Fruit fly (Drosophila melanogaster) whole organism, embryonic: ENCODE data around the gene Ac76E.

Source experiments
- Abd-B ChIP-seq: fragments of 200-800 bp; sonication (Bioruptor generic); optimal IDR thresholded peaks from 2 replicates; lab custom pipeline; 2018; ENCODE audit warnings: missing biosample characterization, mild to moderate bottlenecking, missing genetic modification characterization, moderate library complexity
- Adf1 ChIP-seq: fragments of 200-800 bp; sonication (Bioruptor generic); IDR thresholded peaks from 2 replicates; pipeline ENCODE4 v1.3.6; 2022; ENCODE audit warnings: missing biosample characterization, missing genetic modification characterization
- Atf3 ChIP-seq: fragments of 200-800 bp; sonication (Bioruptor generic); optimal IDR thresholded peaks from 3 replicates; lab custom pipeline; 2016; ENCODE audit warnings: missing biosample characterization, missing genetic modification characterization
- B-H1 ChIP-seq: fragments of 200-800 bp; sonication (Bioruptor generic); IDR thresholded peaks from 3 replicates; pipeline ENCODE4 v1.3.6; 2022; ENCODE audit warnings: missing biosample characterization, missing genetic modification characterization
- Bdp1 ChIP-seq: fragments of 200-800 bp; sonication (Bioruptor generic); optimal IDR thresholded peaks from 3 replicates; lab custom pipeline; 2016; ENCODE audit warnings: missing biosample characterization, missing genetic modification characterization
- Bgb ChIP-seq: fragments of 200-800 bp; sonication (Bioruptor generic); IDR thresholded peaks from 2 replicates; pipeline ENCODE4 v1.3.6; 2022; ENCODE audit warnings: missing biosample characterization, missing genetic modification characterization; ENCODE audit not compliant: partially characterized antibody
- CG11085 ChIP-seq: fragments of 200-800 bp; sonication (Bioruptor generic); IDR thresholded peaks from 2 replicates; pipeline ENCODE4 v1.3.6; 2022; ENCODE audit warnings: missing biosample characterization, missing genetic modification characterization
- CG12659 ChIP-seq: fragments of 200-800 bp; sonication (Bioruptor generic); optimal IDR thresholded peaks from 3 replicates; lab custom pipeline; 2017; ENCODE audit warnings: mild to moderate bottlenecking, missing biosample characterization, missing genetic modification reagents, missing genetic modification characterization
- CG14667 ChIP-seq: fragments of 200-800 bp; sonication (Bioruptor generic); IDR thresholded peaks from 2 replicates; pipeline ENCODE4 v1.3.6; 2022; ENCODE audit warnings: missing biosample characterization, missing genetic modification characterization
- CG1603 ChIP-seq: fragments of 200-800 bp; sonication (Bioruptor generic); optimal IDR thresholded peaks from 2 replicates; lab custom pipeline; 2019; ENCODE audit warnings: missing biosample characterization, mild to moderate bottlenecking, missing genetic modification characterization, moderate library complexity
- CG17328 ChIP-seq: fragments of 200-800 bp; sonication (Bioruptor generic); IDR thresholded peaks from 2 replicates; pipeline ENCODE4 v1.3.6; 2022; ENCODE audit warnings: missing biosample characterization, missing genetic modification characterization
- CG2120 ChIP-seq: fragments of 200-800 bp; sonication (Bioruptor generic); optimal IDR thresholded peaks from 3 replicates; lab custom pipeline; 2016; ENCODE audit warnings: missing biosample characterization, missing genetic modification characterization
- CG2199 ChIP-seq: fragments of 200-800 bp; sonication (Bioruptor generic); IDR thresholded peaks from 3 replicates; pipeline ENCODE4 v1.3.6; 2022; ENCODE audit warnings: missing biosample characterization, missing genetic modification characterization
- CG2202 ChIP-seq: fragments of 200-800 bp; sonication (Bioruptor generic); optimal IDR thresholded peaks from 2 replicates; lab custom pipeline; 2018; ENCODE audit warnings: missing biosample characterization, mild to moderate bottlenecking, missing genetic modification characterization
- CG2678 ChIP-seq: fragments of 200-800 bp; sonication (Bioruptor generic); optimal IDR thresholded peaks from 3 replicates; lab custom pipeline; 2019; ENCODE audit warnings: missing biosample characterization, mild to moderate bottlenecking, missing genetic modification characterization, moderate library complexity
- CG3163 ChIP-seq: fragments of 200-800 bp; sonication (Bioruptor generic); optimal IDR thresholded peaks from 3 replicates; lab custom pipeline; 2016; ENCODE audit warnings: missing biosample characterization, missing genetic modification characterization
- CG32532 ChIP-seq: fragments of 200-800 bp; sonication (Bioruptor generic); IDR thresholded peaks from 2 replicates; pipeline ENCODE4 v1.3.6; 2022; ENCODE audit warnings: missing biosample characterization, missing genetic modification characterization
- CG4282 ChIP-seq: fragments of 200-800 bp; sonication (Bioruptor generic); optimal IDR thresholded peaks from 2 replicates; lab custom pipeline; 2016; ENCODE audit warnings: missing biosample characterization, missing genetic modification characterization
- CG4360 ChIP-seq: fragments of 200-800 bp; sonication (Bioruptor generic); IDR thresholded peaks from 2 replicates; pipeline ENCODE4 v1.3.6; 2022; ENCODE audit warnings: missing biosample characterization, missing genetic modification characterization
- CG4424 ChIP-seq: fragments of 200-800 bp; sonication (Bioruptor generic); optimal IDR thresholded peaks from 3 replicates; lab custom pipeline; 2016; ENCODE audit warnings: missing biosample characterization, missing genetic modification characterization
- CG4707 ChIP-seq: fragments of 200-800 bp; sonication (Bioruptor generic); optimal IDR thresholded peaks from 2 replicates; lab custom pipeline; 2018; ENCODE audit warnings: missing biosample characterization, mild to moderate bottlenecking, missing genetic modification characterization, moderate library complexity
- CG4854 ChIP-seq: fragments of 200-800 bp; sonication (Bioruptor generic); optimal IDR thresholded peaks from 2 replicates; lab custom pipeline; 2016; ENCODE audit warnings: missing biosample characterization, missing genetic modification characterization, inconsistent platforms
- CG5180 ChIP-seq: fragments of 200-800 bp; sonication (Bioruptor generic); optimal IDR thresholded peaks from 3 replicates; lab custom pipeline; 2017; ENCODE audit warnings: missing biosample characterization, missing genetic modification characterization, mild to moderate bottlenecking, moderate library complexity, missing genetic modification reagents
- CG8924 ChIP-seq: fragments of 200-800 bp; optimal IDR thresholded peaks from 3 replicates; lab custom pipeline; 2019; ENCODE audit warnings: missing biosample characterization, mild to moderate bottlenecking, missing genetic modification characterization, moderate library complexity
- CG9727 ChIP-seq: fragments of 200-800 bp; sonication (Bioruptor generic); optimal IDR thresholded peaks from 3 replicates; lab custom pipeline; 2017; ENCODE audit warnings: missing biosample characterization, mild to moderate bottlenecking, missing genetic modification characterization
- Hr78 ChIP-seq, 2 experiments: fragments of 200-800 bp in 1 of 2; fragments of >200 bp in 1 of 2; sonication (Bioruptor generic) in 1 of 2; optimal IDR thresholded peaks; 2 replicates each; lab custom pipeline; 2017 to 2019; ENCODE audit warnings: missing biosample characterization in 2 of 2, missing genetic modification characterization in 2 of 2, mild to moderate bottlenecking in 1 of 2, moderate library complexity in 1 of 2
- Hsf ChIP-seq: fragments of 200-800 bp; sonication (Bioruptor generic); optimal IDR thresholded peaks from 3 replicates; lab custom pipeline; 2016; ENCODE audit warnings: missing biosample characterization, missing genetic modification characterization
- MTF-1 ChIP-seq: fragments of 200-800 bp; sonication (Bioruptor generic); optimal IDR thresholded peaks from 2 replicates; lab custom pipeline; 2018; ENCODE audit warnings: missing biosample characterization, mild to moderate bottlenecking, missing genetic modification characterization, borderline replicate concordance
- Mes4 ChIP-seq: fragments of 200-800 bp; sonication (Bioruptor generic); optimal IDR thresholded peaks from 2 replicates; lab custom pipeline; 2016; ENCODE audit warnings: missing biosample characterization, missing genetic modification characterization
- Nf-YC ChIP-seq: fragments of 200-800 bp; optimal IDR thresholded peaks from 3 replicates; lab custom pipeline; 2019; ENCODE audit warnings: missing biosample characterization, mild to moderate bottlenecking, missing genetic modification characterization, moderate library complexity
- Oaz ChIP-seq: fragments of 200-800 bp; sonication (Bioruptor generic); IDR thresholded peaks from 2 replicates; pipeline ENCODE4 v1.3.6; 2022; ENCODE audit warnings: missing biosample characterization, missing genetic modification characterization
- Oli ChIP-seq: fragments of 200-800 bp; sonication (Bioruptor generic); optimal IDR thresholded peaks from 2 replicates; lab custom pipeline; 2018; ENCODE audit warnings: missing biosample characterization, mild to moderate bottlenecking, missing genetic modification characterization, moderate library complexity
- Scr ChIP-seq: fragments of 200-800 bp; sonication (Bioruptor generic); IDR thresholded peaks from 2 replicates; pipeline ENCODE4 v1.3.6; 2022; ENCODE audit warnings: missing biosample characterization, missing genetic modification characterization; ENCODE audit not compliant: partially characterized antibody
- bcd ChIP-seq: fragments of 200-800 bp; sonication (Bioruptor generic); optimal IDR thresholded peaks from 2 replicates; lab custom pipeline; 2017; ENCODE audit warnings: missing biosample characterization, mild to moderate bottlenecking, missing genetic modification characterization
- cas ChIP-seq: fragments of 200-800 bp; sonication (Bioruptor generic); IDR thresholded peaks from 2 replicates; pipeline ENCODE4 v1.3.6; 2022; ENCODE audit warnings: missing biosample characterization, missing genetic modification characterization
- corto ChIP-seq: fragments of 200-800 bp; sonication (Bioruptor generic); optimal IDR thresholded peaks from 2 replicates; lab custom pipeline; 2016; ENCODE audit warnings: missing biosample characterization, mild to moderate bottlenecking, missing genetic modification characterization, moderate library complexity
- da ChIP-seq: fragments of 200-800 bp; sonication (Bioruptor generic); optimal IDR thresholded peaks from 2 replicates; lab custom pipeline; 2016; ENCODE audit warnings: missing biosample characterization, missing genetic modification characterization
- dpn ChIP-seq, 2 experiments: fragments of 200-800 bp; sonication (Bioruptor generic); optimal IDR thresholded peaks; 3 replicates each; lab custom pipeline; 2016; ENCODE audit warnings: missing biosample characterization in 2 of 2, missing genetic modification characterization in 2 of 2
- esg ChIP-seq: fragments of 200-800 bp; sonication (Bioruptor generic); conservative IDR thresholded peaks from 2 replicates; pipeline ENCODE4 v1.3.6; 2022; ENCODE audit warnings: missing biosample characterization, missing genetic modification characterization
- her ChIP-seq: fragments of 200-800 bp; sonication (Bioruptor generic); optimal IDR thresholded peaks from 2 replicates; lab custom pipeline; 2016; ENCODE audit warnings: missing biosample characterization, missing genetic modification characterization
- hth ChIP-seq: fragments of >200 bp; optimal IDR thresholded peaks from 2 replicates; lab custom pipeline; 2017; ENCODE audit warnings: inconsistent platforms
- ken ChIP-seq: fragments of 200-800 bp; sonication (Bioruptor generic); IDR thresholded peaks from 3 replicates; pipeline ENCODE4 v1.3.6; 2022; ENCODE audit warnings: missing biosample characterization, missing genetic modification characterization
- lilli ChIP-seq: fragments of 200-800 bp; sonication (Bioruptor generic); optimal IDR thresholded peaks from 3 replicates; lab custom pipeline; 2016; ENCODE audit warnings: missing biosample characterization, missing genetic modification characterization
- mld ChIP-seq: fragments of 200-800 bp; sonication (Bioruptor generic); IDR thresholded peaks from 3 replicates; pipeline ENCODE4 v1.3.6; 2022; ENCODE audit warnings: missing biosample characterization, missing genetic modification characterization; ENCODE audit not compliant: partially characterized antibody
- pb ChIP-seq: fragments of 200-800 bp; sonication (Bioruptor generic); optimal IDR thresholded peaks from 3 replicates; lab custom pipeline; 2016; ENCODE audit warnings: missing biosample characterization, missing genetic modification characterization
- pho ChIP-seq: fragments of 200-800 bp; sonication (Bioruptor generic); optimal IDR thresholded peaks from 2 replicates; lab custom pipeline; 2016; ENCODE audit warnings: missing biosample characterization, missing genetic modification characterization
- pzg ChIP-seq: fragments of 200-800 bp; sonication (Bioruptor generic); optimal IDR thresholded peaks from 3 replicates; lab custom pipeline; 2018; ENCODE audit warnings: missing biosample characterization, mild to moderate bottlenecking, missing genetic modification characterization, moderate library complexity
- schlank ChIP-seq: fragments of 200-800 bp; sonication (Bioruptor generic); optimal IDR thresholded peaks from 2 replicates; lab custom pipeline; 2018; ENCODE audit warnings: missing biosample characterization, mild to moderate bottlenecking, missing genetic modification characterization
- slp2 ChIP-seq: fragments of 200-800 bp; sonication (Bioruptor generic); optimal IDR thresholded peaks from 2 replicates; lab custom pipeline; 2016; ENCODE audit warnings: missing biosample characterization, missing genetic modification characterization
- tin ChIP-seq: fragments of 200-800 bp; sonication (Bioruptor generic); optimal IDR thresholded peaks from 3 replicates; lab custom pipeline; 2016; ENCODE audit warnings: missing biosample characterization, missing genetic modification characterization
- toy ChIP-seq: fragments of 200-800 bp; sonication (Bioruptor generic); IDR thresholded peaks from 2 replicates; pipeline ENCODE4 v1.3.6; 2022; ENCODE audit warnings: missing biosample characterization, missing genetic modification characterization
- wdn ChIP-seq: fragments of 200-800 bp; sonication (Bioruptor generic); IDR thresholded peaks from 2 replicates; pipeline ENCODE4 v1.3.6; 2022; ENCODE audit warnings: missing biosample characterization, missing genetic modification characterization

Gene Ac76E

dm6 chr3L:19905427-19905826 lies 33.7 kb upstream of the Ac76E start (continued):
- TF ChIP-seq lilli (GFP tag; lab: Kevin White, UChicago) = peak; percentile 44
- no peak for TF ChIP-seq Bdp1 (GFP tag; lab: Kevin White, UChicago)
- TF ChIP-seq her (GFP tag; lab: Kevin White, UChicago) = no peak
- no peak for TF ChIP-seq mld (GFP tag; lab: Robert Waterston, UW)
- no peak for TF ChIP-seq CG14667 (GFP tag; lab: Robert Waterston, UW)
- no peak for TF ChIP-seq CG32532 (GFP tag; lab: Robert Waterston, UW)
- no peak for TF ChIP-seq CG4707 (GFP tag; lab: Kevin White, UChicago)
- no peak for TF ChIP-seq wdn (GFP tag; lab: Robert Waterston, UW)
- no peak for TF ChIP-seq CG2678 (tag; lab: Kevin White, UChicago)
- no peak for TF ChIP-seq schlank (tag; lab: Kevin White, UChicago)
- peak; percentile 40 for TF ChIP-seq Hsf
- TF ChIP-seq Adf1 (GFP tag; lab: Robert Waterston, UW) = no peak
- TF ChIP-seq CG17328 (GFP tag; lab: Robert Waterston, UW) = no peak
- no peak for TF ChIP-seq CG3163 (GFP tag; lab: Kevin White, UChicago)
- no peak for TF ChIP-seq Scr
- TF ChIP-seq CG11085 (GFP tag; lab: Robert Waterston, UW) = no peak
- TF ChIP-seq pzg (GFP tag; lab: Kevin White, UChicago) = no peak
- no peak for TF ChIP-seq Bgb (GFP tag; lab: Robert Waterston, UW)
- TF ChIP-seq da (GFP tag; lab: Kevin White, UChicago) = no peak
- no peak for TF ChIP-seq esg (GFP tag; lab: Robert Waterston, UW)
- TF ChIP-seq pho (GFP tag; lab: Kevin White, UChicago) = peak; percentile 35
- no peak for TF ChIP-seq CG2199 (GFP tag; lab: Robert Waterston, UW)
- peak; percentile 12 for TF ChIP-seq CG9727
- no peak for TF ChIP-seq pb (GFP tag; lab: Kevin White, UChicago)
- TF ChIP-seq MTF-1 (GFP tag; lab: Kevin White, UChicago) = no peak
- TF ChIP-seq CG2202 = no peak
- TF ChIP-seq Nf-YC (tag; lab: Kevin White, UChicago) = no peak
- no peak for TF ChIP-seq cas
- no peak for TF ChIP-seq tin (GFP tag; lab: Kevin White, UChicago)
- no peak for TF ChIP-seq CG8924 (tag; lab: Kevin White, UChicago)
- no peak for TF ChIP-seq Oaz (GFP tag; lab: Robert Waterston, UW)
- TF ChIP-seq ken = no peak
- peak in 1 of 2 experiments; percentile 13 for TF ChIP-seq dpn (GFP tag; optimal IDR thresholded peaks at IDR 0.05; lab: Kevin White, UChicago)
- TF ChIP-seq CG4282 (GFP tag; lab: Kevin White, UChicago) = no peak
- no peak for TF ChIP-seq Mes4 (GFP tag; lab: Kevin White, UChicago)
- no peak for TF ChIP-seq CG1603 (tag; lab: Kevin White, UChicago)
- TF ChIP-seq toy (GFP tag; lab: Robert Waterston, UW) = no peak
- TF ChIP-seq CG2120 (GFP tag; lab: Kevin White, UChicago) = peak; percentile 51
- no peak for TF ChIP-seq CG4360 (GFP tag; lab: Robert Waterston, UW)
- TF ChIP-seq hth (lab: Kevin White, UChicago) = no peak
- no peak for TF ChIP-seq CG4854 (GFP tag; lab: Kevin White, UChicago)
- no peak for TF ChIP-seq Hr78 (GFP tag; optimal IDR thresholded peaks at IDR 0.05; lab: Kevin White, UChicago)
- no peak for TF ChIP-seq corto (GFP tag; lab: Kevin White, UChicago)
- no peak for TF ChIP-seq B-H1 (GFP tag; lab: Robert Waterston, UW)
- no peak for TF ChIP-seq CG5180 (GFP tag; lab: Kevin White, UChicago)
- no peak for TF ChIP-seq CG12659 (GFP tag; lab: Kevin White, UChicago)
- no peak for TF ChIP-seq Atf3
- peak; percentile 4 for TF ChIP-seq bcd (GFP tag; lab: Kevin White, UChicago)
- peak; percentile 4 for TF ChIP-seq slp2
- no peak for TF ChIP-seq Abd-B (GFP tag; lab: Kevin White, UChicago)
- no peak for TF ChIP-seq CG4424
- TF ChIP-seq Oli (tag; lab: Kevin White, UChicago) = no peak
